Worm (Caenorhabditis elegans) whole organism, young adult: ENCODE measurements around the gene Y45G5AM.5.

Experiments used
- B0035.1 ChIP-seq: sonication (generic microtip); optimal IDR thresholded peaks from 2 replicates; lab custom pipeline; 2016; ENCODE audit warnings: missing genetic modification characterization, mild to moderate bottlenecking, missing compliant biosample characterization, missing genotype, missing genetic modification reagents
- B0261.1 ChIP-seq: sonication (generic microtip); optimal IDR thresholded peaks from 2 replicates; lab custom pipeline; 2016; ENCODE audit warnings: mild to moderate bottlenecking, missing genetic modification characterization, moderate library complexity, missing compliant biosample characterization
- B0336.3 ChIP-seq: fragments of 200-800 bp; sonication (Bioruptor generic); IDR thresholded peaks from 2 replicates; pipeline ENCODE4 v1.3.6; 2022; ENCODE audit warnings: missing genetic modification characterization, missing compliant biosample characterization
- F10E7.11 ChIP-seq: sonication (generic microtip); optimal IDR thresholded peaks from 2 replicates; lab custom pipeline; 2017; ENCODE audit warnings: mild to moderate bottlenecking, missing genetic modification characterization, moderate library complexity, missing compliant biosample characterization
- F37B4.10 ChIP-seq: fragments of 200-800 bp; sonication (Bioruptor generic); IDR thresholded peaks from 2 replicates; pipeline ENCODE4 v1.3.6; 2022; ENCODE audit warnings: missing genetic modification characterization, missing compliant biosample characterization
- F55B11.4 ChIP-seq: sonication (generic microtip); optimal IDR thresholded peaks from 2 replicates; lab custom pipeline; 2016; ENCODE audit warnings: missing compliant biosample characterization, missing genetic modification characterization, borderline replicate concordance; ENCODE audit not compliant: insufficient read depth
- F57A8.1 ChIP-seq: fragments of 200-800 bp; sonication (Bioruptor generic); optimal IDR thresholded peaks from 2 replicates; lab custom pipeline; 2018; ENCODE audit warnings: mild to moderate bottlenecking, missing genetic modification characterization, moderate library complexity, missing compliant biosample characterization
- K11D2.4 ChIP-seq: fragments of 200-800 bp; sonication (Bioruptor generic); IDR thresholded peaks from 2 replicates; pipeline ENCODE4 v1.3.6; 2022; ENCODE audit warnings: missing genetic modification reagents, missing genetic modification characterization, missing compliant biosample characterization
- T07F8.4 ChIP-seq: sonication (generic microtip); optimal IDR thresholded peaks from 2 replicates; lab custom pipeline; 2016; ENCODE audit warnings: mild to moderate bottlenecking, missing genetic modification characterization, moderate library complexity, missing compliant biosample characterization
- Y56A3A.18 ChIP-seq: fragments of 200-800 bp; sonication (Bioruptor generic); IDR thresholded peaks from 2 replicates; pipeline ENCODE4 v1.3.6; 2022; ENCODE audit warnings: missing genetic modification reagents, missing genetic modification characterization, missing compliant biosample characterization
- Y67H2A.10 ChIP-seq: fragments of 200-800 bp; sonication (Bioruptor generic); conservative IDR thresholded peaks from 2 replicates; pipeline ENCODE4 v1.3.6; 2022; ENCODE audit warnings: missing genetic modification reagents, missing genetic modification characterization, missing compliant biosample characterization
- Y79H2A.3 ChIP-seq: fragments of 200-800 bp; sonication (Bioruptor generic); conservative IDR thresholded peaks from 2 replicates; pipeline ENCODE4 v1.3.6; 2022; ENCODE audit warnings: missing genetic modification reagents, missing genetic modification characterization, missing compliant biosample characterization
- akir-1 ChIP-seq: fragments of 200-800 bp; sonication (Bioruptor generic); optimal IDR thresholded peaks from 2 replicates; lab custom pipeline; 2018; ENCODE audit warnings: mild to moderate bottlenecking, missing genetic modification characterization, moderate library complexity, missing compliant biosample characterization
- attf-6 ChIP-seq: fragments of 200-800 bp; sonication (Bioruptor generic); IDR thresholded peaks from 2 replicates; pipeline ENCODE4 v1.3.6; 2022; ENCODE audit warnings: missing genetic modification reagents, missing genetic modification characterization, missing compliant biosample characterization
- cebp-1 ChIP-seq, 2 experiments: fragments of 200-800 bp in 1 of 2; sonication (Bioruptor generic) in 1 of 2; sonication (generic microtip) in 1 of 2; IDR thresholded peaks in 1 of 2; optimal IDR thresholded peaks in 1 of 2; 2 replicates each; pipeline versions ENCODE4 v1.3.6 to Lab custom; 2017 to 2022; ENCODE audit warnings: missing compliant biosample characterization in 2 of 2, missing genetic modification characterization in 2 of 2, mild to moderate bottlenecking in 1 of 2, missing genetic modification reagents in 1 of 2, moderate library complexity in 1 of 2
- ceh-100 ChIP-seq: fragments of 200-800 bp; sonication (Bioruptor generic); IDR thresholded peaks from 2 replicates; pipeline ENCODE4 v1.3.6; 2022; ENCODE audit warnings: missing genetic modification reagents, missing genetic modification characterization, missing compliant biosample characterization
- ceh-27 ChIP-seq: fragments of 200-800 bp; sonication (Bioruptor generic); optimal IDR thresholded peaks from 2 replicates; lab custom pipeline; 2018; ENCODE audit warnings: mild to moderate bottlenecking, missing genetic modification characterization, moderate library complexity, missing compliant biosample characterization
- ceh-58 ChIP-seq: fragments of 200-800 bp; sonication (Bioruptor generic); IDR thresholded peaks from 2 replicates; pipeline ENCODE4 v1.3.6; 2022; ENCODE audit warnings: missing genetic modification characterization, missing compliant biosample characterization
- ceh-91 ChIP-seq: fragments of 200-800 bp; sonication (Bioruptor generic); IDR thresholded peaks from 2 replicates; pipeline ENCODE4 v1.3.6; 2022; ENCODE audit warnings: missing genetic modification reagents, missing genetic modification characterization, missing compliant biosample characterization
- chd-7 ChIP-seq: sonication (generic microtip); optimal IDR thresholded peaks from 2 replicates; lab custom pipeline; 2016; ENCODE audit warnings: mild to moderate bottlenecking, missing genetic modification characterization, moderate library complexity, missing compliant biosample characterization
- ekl-4 ChIP-seq: fragments of 200-800 bp; sonication (Bioruptor generic); IDR thresholded peaks from 2 replicates; pipeline ENCODE4 v1.3.6; 2022; ENCODE audit warnings: missing genetic modification reagents, missing genetic modification characterization, missing compliant biosample characterization
- him-1 ChIP-seq: sonication (generic microtip); optimal IDR thresholded peaks from 2 replicates; lab custom pipeline; 2016; ENCODE audit warnings: missing genotype, missing genetic modification reagents, missing genetic modification characterization, missing compliant biosample characterization
- hmg-1.2 ChIP-seq: fragments of 200-800 bp; sonication (Bioruptor generic); IDR thresholded peaks from 2 replicates; pipeline ENCODE4 v1.3.6; 2022; ENCODE audit warnings: missing genetic modification reagents, missing genetic modification characterization, missing compliant biosample characterization
- hsf-1 ChIP-seq: fragments of 200-800 bp; sonication (Bioruptor generic); IDR thresholded peaks from 2 replicates; pipeline ENCODE4 v1.3.6; 2022; ENCODE audit warnings: missing genetic modification reagents, missing genetic modification characterization, missing compliant biosample characterization
- lag-1 ChIP-seq: fragments of 200-800 bp; sonication (Bioruptor generic); IDR thresholded peaks from 2 replicates; pipeline ENCODE4 v1.3.6; 2022; ENCODE audit warnings: missing genetic modification reagents, missing genetic modification characterization, missing compliant biosample characterization
- let-526 ChIP-seq: fragments of 200-800 bp; sonication (Bioruptor generic); IDR thresholded peaks from 2 replicates; pipeline ENCODE4 v1.3.6; 2022; ENCODE audit warnings: missing genetic modification reagents, missing genetic modification characterization, missing compliant biosample characterization
- lin-26 ChIP-seq: fragments of 200-800 bp; sonication (Bioruptor generic); IDR thresholded peaks from 2 replicates; pipeline ENCODE4 v1.3.6; 2022; ENCODE audit warnings: missing genetic modification reagents, missing genetic modification characterization, missing compliant biosample characterization
- lin-40 ChIP-seq: sonication (generic microtip); optimal IDR thresholded peaks from 2 replicates; lab custom pipeline; 2016; ENCODE audit warnings: missing genetic modification characterization, mild to moderate bottlenecking, missing compliant biosample characterization, missing genotype, missing genetic modification reagents
- lsl-1 ChIP-seq: fragments of 200-800 bp; sonication (Bioruptor generic); optimal IDR thresholded peaks from 2 replicates; lab custom pipeline; 2018; ENCODE audit warnings: mild to moderate bottlenecking, missing genetic modification characterization, moderate library complexity, missing compliant biosample characterization
- mel-28 ChIP-seq: sonication (generic microtip); optimal IDR thresholded peaks from 2 replicates; lab custom pipeline; 2016; ENCODE audit warnings: borderline replicate concordance, mild to moderate bottlenecking, missing genetic modification characterization, missing compliant biosample characterization
- mes-4 ChIP-seq: sonication (generic microtip); optimal IDR thresholded peaks from 2 replicates; lab custom pipeline; 2016; ENCODE audit warnings: missing genotype, missing genetic modification characterization, missing compliant biosample characterization
- nhr-120 ChIP-seq: fragments of 200-800 bp; sonication (Bioruptor generic); IDR thresholded peaks from 2 replicates; pipeline ENCODE4 v1.3.6; 2022; ENCODE audit warnings: missing genetic modification characterization, missing compliant biosample characterization
- nhr-27 ChIP-seq: fragments of 200-800 bp; sonication (Bioruptor generic); optimal IDR thresholded peaks from 2 replicates; lab custom pipeline; 2018; ENCODE audit warnings: mild to moderate bottlenecking, missing genetic modification characterization, moderate library complexity, missing compliant biosample characterization
- nhr-80 ChIP-seq: sonication (generic microtip); optimal IDR thresholded peaks from 2 replicates; lab custom pipeline; 2016; ENCODE audit warnings: missing genetic modification characterization, missing compliant biosample characterization
- pha-4 ChIP-seq: fragments of 150-350 bp; sonication (generic microtip); optimal IDR thresholded peaks from 2 replicates; lab custom pipeline; 2014; ENCODE audit warnings: missing biosample characterization, missing genetic modification reagents, missing genetic modification characterization
- rcor-1 ChIP-seq: fragments of 200-800 bp; sonication (Bioruptor generic); IDR thresholded peaks from 2 replicates; pipeline ENCODE4 v1.3.6; 2022; ENCODE audit warnings: missing genetic modification reagents, missing genetic modification characterization, missing compliant biosample characterization
- snpc-1.1 ChIP-seq: sonication (generic microtip); optimal IDR thresholded peaks from 2 replicates; lab custom pipeline; 2017; ENCODE audit warnings: missing genetic modification characterization, mild to moderate bottlenecking, missing compliant biosample characterization, antibody characterized with exemption, moderate library complexity, missing genotype, missing genetic modification reagents; ENCODE audit not compliant: insufficient read depth
- somi-1 ChIP-seq: fragments of 200-800 bp; sonication (Bioruptor generic); optimal IDR thresholded peaks from 2 replicates; lab custom pipeline; 2018; ENCODE audit warnings: mild to moderate bottlenecking, missing genetic modification characterization, missing compliant biosample characterization
- xnd-1 ChIP-seq: sonication (generic microtip); optimal IDR thresholded peaks from 2 replicates; lab custom pipeline; 2016; ENCODE audit warnings: missing genotype, missing genetic modification reagents, missing genetic modification characterization, missing compliant biosample characterization
- zfh-2 ChIP-seq: fragments of 200-800 bp; sonication (Bioruptor generic); conservative IDR thresholded peaks from 2 replicates; pipeline ENCODE4 v1.3.6; 2022; ENCODE audit warnings: missing genetic modification reagents, missing genetic modification characterization, missing compliant biosample characterization
- ztf-22 ChIP-seq: fragments of 200-800 bp; sonication (Bioruptor generic); optimal IDR thresholded peaks from 2 replicates; lab custom pipeline; 2018; ENCODE audit warnings: mild to moderate bottlenecking, missing genetic modification characterization, moderate library complexity, missing compliant biosample characterization

Y45G5AM.5 gene

DNA sequence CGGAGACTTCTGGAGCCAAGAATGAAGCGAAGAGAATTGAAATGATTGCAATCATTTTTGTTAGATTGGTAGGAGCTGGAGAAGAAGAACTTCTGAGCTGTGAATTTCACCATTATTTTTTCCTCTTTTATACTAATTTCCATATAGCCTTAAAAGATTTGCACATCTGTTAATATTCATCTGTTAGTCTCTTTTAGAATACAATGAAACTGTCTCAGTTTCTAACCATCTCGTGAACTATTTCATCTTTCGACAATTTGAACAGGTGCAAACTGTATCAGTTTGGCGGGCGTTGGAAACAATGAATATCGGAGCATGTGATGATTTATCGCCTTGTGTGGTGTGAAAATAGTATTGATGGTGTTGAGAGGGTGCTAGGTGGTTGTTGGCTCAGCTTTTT is 37.8 kb upstream of the Y45G5AM.5 start, which contains the start of gene phat-5:
phat-5 (minus strand) TSS at position 101 of the 400 bp plus-strand sequence.
- TF ChIP-seq nhr-27 (tag; lab: Kevin White, UChicago) = no peak
- TF ChIP-seq attf-6 = no peak
- no peak for TF ChIP-seq xnd-1 (tag; lab: Kevin White, UChicago)
- no peak for TF ChIP-seq cebp-1 (GFP tag; IDR thresholded peaks at IDR 0.05; lab: Robert Waterston, UW)
- TF ChIP-seq cebp-1 (tag; optimal IDR thresholded peaks at IDR 0.05; lab: Kevin White, UChicago) = no peak
- no peak for TF ChIP-seq B0035.1 (tag; lab: Kevin White, UChicago)
- no peak for TF ChIP-seq K11D2.4 (GFP tag; lab: Robert Waterston, UW)
- TF ChIP-seq nhr-80 = no peak

DNA sequence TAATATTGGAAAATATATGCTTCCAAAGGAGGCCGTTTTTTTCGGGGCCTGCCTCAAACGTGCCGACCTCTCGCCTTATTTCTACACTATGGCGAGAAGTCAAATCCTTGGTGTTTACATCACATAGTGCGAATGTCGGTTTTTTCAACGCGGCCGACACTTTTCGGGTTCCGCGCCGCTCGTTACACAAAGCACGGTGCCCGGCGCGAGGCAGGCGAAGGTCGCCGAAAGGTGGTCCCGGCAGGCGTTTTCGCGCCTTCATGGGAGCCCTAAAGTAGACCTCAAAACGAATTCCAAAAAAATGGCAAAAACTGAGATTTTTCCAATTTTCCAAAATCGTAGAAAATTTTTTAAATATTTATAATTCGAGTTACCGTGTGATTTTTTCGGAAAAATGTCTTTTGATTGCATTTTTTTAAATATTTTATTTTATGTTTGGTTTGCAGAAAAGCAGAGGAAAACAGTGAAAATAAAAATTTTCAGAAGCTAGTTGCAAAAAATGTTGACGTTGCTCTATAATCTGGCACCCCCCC is 34.6 kb upstream of the Y45G5AM.5 start, which contains the start of gene T05B4.12:
T05B4.12 (minus strand) TSS at position 483 of the 533 bp plus-strand sequence.
- TF ChIP-seq zfh-2 (peak; percentile 71), ceh-27 (GFP tag; lab: Kevin White, UChicago) (no peak)

DNA sequence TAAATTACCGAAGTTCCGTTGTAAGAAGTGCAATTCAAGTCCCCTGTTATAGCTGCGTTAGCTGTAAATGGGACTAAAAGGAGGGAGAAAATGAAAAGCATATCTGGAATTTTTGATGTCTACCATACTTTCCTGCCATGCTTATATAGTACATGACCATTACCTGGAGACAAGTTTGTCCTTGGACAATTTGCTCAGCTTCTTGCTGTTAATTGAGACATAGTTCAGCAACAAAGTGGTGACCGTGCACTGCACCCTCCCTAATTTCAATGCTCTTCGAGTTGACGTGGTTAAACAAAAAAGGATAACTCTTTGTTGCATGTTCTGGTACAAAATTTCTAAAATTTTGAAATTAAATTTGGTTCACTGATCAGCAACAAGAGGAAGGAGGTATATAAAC is 32.8 kb upstream of the Y45G5AM.5 start, which contains the start of gene T05B4.13:
T05B4.13 (minus strand) TSS at position 101 of the 400 bp plus-strand sequence.
- no peak for TF ChIP-seq ceh-91 (GFP tag; lab: Robert Waterston, UW)
- no peak for TF ChIP-seq nhr-120 (GFP tag; lab: Robert Waterston, UW)
- TF ChIP-seq attf-6 = no peak
- TF ChIP-seq ceh-58 (GFP tag; lab: Robert Waterston, UW) = no peak

DNA sequence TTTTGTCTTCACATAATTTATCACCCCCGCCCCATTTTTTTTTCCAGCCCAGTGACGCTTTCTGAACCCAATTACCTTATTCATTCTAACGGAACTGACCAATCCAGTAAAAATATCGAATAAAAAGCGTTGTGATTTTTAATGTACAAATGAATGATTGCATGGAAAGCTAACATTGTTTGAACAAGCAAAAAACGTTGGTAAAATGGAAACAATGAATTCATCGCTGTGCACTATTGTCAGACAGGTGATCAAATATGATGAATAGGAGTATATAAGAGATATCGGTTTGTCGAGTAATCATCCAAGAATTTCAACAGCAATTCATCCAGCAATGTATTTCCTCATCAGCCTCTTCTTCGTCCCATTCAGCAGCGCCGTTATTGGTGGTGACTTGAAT is 30.6 kb upstream of the Y45G5AM.5 start, which contains the start of gene phat-4:
phat-4 (plus strand) TSS at position 301 of the 400 bp plus-strand sequence.
- TF ChIP-seq lag-1 = no peak
- TF ChIP-seq rcor-1 (GFP tag; lab: Robert Waterston, UW) = no peak
- TF ChIP-seq lin-26 (GFP tag; lab: Robert Waterston, UW) = no peak
- TF ChIP-seq F55B11.4 (tag; lab: Kevin White, UChicago) = no peak
- TF ChIP-seq mes-4 (tag; lab: Kevin White, UChicago) = no peak
- TF ChIP-seq Y79H2A.3 (GFP tag; lab: Robert Waterston, UW) = no peak
- TF ChIP-seq hsf-1 (GFP tag; lab: Robert Waterston, UW) = no peak
- no peak for TF ChIP-seq lsl-1 (GFP tag; lab: Kevin White, UChicago)
- TF ChIP-seq B0261.1 (tag; lab: Kevin White, UChicago) = no peak
- no peak for TF ChIP-seq let-526 (GFP tag; lab: Robert Waterston, UW)
- no peak for TF ChIP-seq akir-1
- TF ChIP-seq Y56A3A.18 (GFP tag; lab: Robert Waterston, UW) = no peak
- no peak for TF ChIP-seq F37B4.10 (GFP tag; lab: Robert Waterston, UW)
- no peak for TF ChIP-seq T07F8.4 (tag; lab: Kevin White, UChicago)
- TF ChIP-seq F10E7.11 (tag; lab: Kevin White, UChicago) = no peak
- no peak for TF ChIP-seq chd-7 (tag; lab: Kevin White, UChicago)
- TF ChIP-seq hmg-1.2 (GFP tag; lab: Robert Waterston, UW) = no peak

DNA sequence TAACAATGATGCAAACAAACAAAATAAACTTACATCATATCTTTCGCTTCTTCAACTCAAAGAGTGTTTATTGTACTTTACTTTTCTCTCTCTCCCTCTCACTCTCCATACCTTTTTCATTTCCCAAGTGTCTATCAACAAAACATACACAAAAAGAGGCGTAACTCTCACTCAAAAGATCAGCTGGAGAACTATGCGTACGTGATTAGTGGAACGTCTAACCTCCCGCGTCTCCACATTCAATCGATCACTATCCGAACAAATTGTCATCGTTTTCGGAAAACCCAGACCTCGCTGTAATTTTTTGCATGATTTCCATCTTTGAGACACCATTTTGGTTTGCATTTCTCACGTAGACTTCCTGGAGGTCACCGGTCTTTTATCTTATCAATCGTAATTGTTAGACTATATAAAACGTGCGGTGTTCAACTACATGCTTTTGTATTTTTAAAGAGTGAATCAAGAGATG is 28.7 kb upstream of the Y45G5AM.5 start, which contains the start of gene nhr-57:
nhr-57 (plus strand) TSS at position 419 of the 469 bp plus-strand sequence.
- TF ChIP-seq pha-4 (tag; lab: Kevin White, UChicago) (peak; percentile 79), Y67H2A.10 (GFP tag; lab: Robert Waterston, UW) (no peak), B0336.3 (GFP tag; lab: Robert Waterston, UW) (peak; percentile 74), ztf-22 (GFP tag; lab: Kevin White, UChicago) (peak; percentile 35), him-1 (no peak), snpc-1.1 (tag; lab: Kevin White, UChicago) (no peak), F57A8.1 (GFP tag; lab: Kevin White, UChicago) (no peak), mel-28 (no peak), somi-1 (GFP tag; lab: Kevin White, UChicago) (peak; percentile 51), B0261.1 (tag; lab: Kevin White, UChicago) (no peak), ceh-100 (GFP tag; lab: Robert Waterston, UW) (no peak), ekl-4 (GFP tag; lab: Robert Waterston, UW) (no peak), Y56A3A.18 (GFP tag; lab: Robert Waterston, UW) (no peak), lin-40 (tag; lab: Kevin White, UChicago) (peak; percentile 77)
